Fruit fly (Drosophila melanogaster) whole organism, wandering third instar larva: Measurements from ENCODE around the gene bora.

Source experiments
- CrebA ChIP-seq: fragments of 200-800 bp; sonication (Bioruptor generic); optimal IDR thresholded peaks from 2 replicates; lab custom pipeline; 2016; ENCODE audit warnings: missing biosample characterization, mild to moderate bottlenecking, missing genetic modification characterization, borderline replicate concordance
- Hnf4 ChIP-seq: fragments of 200-800 bp; sonication (Bioruptor generic); optimal IDR thresholded peaks from 2 replicates; lab custom pipeline; 2016; ENCODE audit warnings: missing biosample characterization, mild to moderate bottlenecking, missing genetic modification characterization
- Hr83 ChIP-seq: fragments of 200-300 bp; sonication (Bioruptor generic); optimal IDR thresholded peaks from 2 replicates; lab custom pipeline; 2016; ENCODE audit warnings: missing biosample characterization, mild to moderate bottlenecking, missing genetic modification characterization, moderate library complexity; ENCODE audit not compliant: poor library complexity, severe bottlenecking
- N ChIP-seq: fragments of >200 bp; optimal IDR thresholded peaks from 2 replicates; lab custom pipeline; 2018; ENCODE audit warnings: missing biosample characterization, missing external identifiers, missing genetic modification characterization
- OdsH ChIP-seq: fragments of 200-800 bp; sonication (Bioruptor generic); optimal IDR thresholded peaks from 2 replicates; lab custom pipeline; 2016; ENCODE audit warnings: missing biosample characterization, mild to moderate bottlenecking, missing genetic modification characterization
- Rel ChIP-seq, 2 experiments: fragments of 200-800 bp; sonication (Bioruptor generic) in 1 of 2; optimal IDR thresholded peaks; 2 replicates in 1 of 2; 3 replicates in 1 of 2; lab custom pipeline; 2016 to 2019; ENCODE audit warnings: mild to moderate bottlenecking in 2 of 2, missing biosample characterization in 2 of 2, missing genetic modification characterization in 2 of 2, moderate library complexity in 1 of 2
- br ChIP-seq: fragments of 200-800 bp; sonication (Bioruptor generic); optimal IDR thresholded peaks from 2 replicates; lab custom pipeline; 2016; ENCODE audit warnings: missing biosample characterization, missing genetic modification characterization
- dl ChIP-seq, 2 experiments: fragments of 175-275, 200-275 bp in 1 of 2; fragments of 200-275 bp in 1 of 2; sonication (Bioruptor generic); optimal IDR thresholded peaks; lab custom pipeline; 2018; ENCODE audit warnings: mild to moderate bottlenecking in 2 of 2, missing biosample characterization in 2 of 2, missing genetic modification characterization in 2 of 2, moderate library complexity in 2 of 2; ENCODE audit not compliant: partially characterized antibody in 2 of 2, insufficient read depth in 1 of 2
- h ChIP-seq: fragments of 200-800 bp; sonication (Bioruptor generic); optimal IDR thresholded peaks from 3 replicates; lab custom pipeline; 2016; ENCODE audit warnings: missing biosample characterization, mild to moderate bottlenecking, missing genetic modification characterization
- lola ChIP-seq: fragments of >200 bp; optimal IDR thresholded peaks from 2 replicates; lab custom pipeline; 2017; ENCODE audit warnings: missing biosample characterization, missing genetic modification characterization
- pan ChIP-seq: fragments of >200 bp; optimal IDR thresholded peaks from 2 replicates; lab custom pipeline; 2017
- usp ChIP-seq: fragments of >200 bp; optimal IDR thresholded peaks from 2 replicates; lab custom pipeline; 2017; ENCODE audit warnings: missing biosample characterization, missing genetic modification characterization

- TF ChIP-seq OdsH = no peak
- no peak for TF ChIP-seq CrebA (GFP tag; lab: Kevin White, UChicago)
- TF ChIP-seq lola (GFP tag; lab: Kevin White, UChicago) = no peak
- TF ChIP-seq pan (lab: Kevin White, UChicago) = no peak
- TF ChIP-seq Hr83 = no peak
- no peak for TF ChIP-seq br (GFP tag; lab: Kevin White, UChicago)
- TF ChIP-seq usp (GFP tag; lab: Kevin White, UChicago) = no peak
- no peak for TF ChIP-seq h (GFP tag; lab: Kevin White, UChicago)
- no peak for TF ChIP-seq dl (GFP tag; optimal IDR thresholded peaks at IDR 0.05; lab: Kevin White, UChicago; ENCODE audit: insufficient read depth in 1 of 2, partially characterized antibody in 2 of 2)
- no peak for TF ChIP-seq Rel (GFP tag; optimal IDR thresholded peaks at IDR 0.05; lab: Kevin White, UChicago)
- no peak for TF ChIP-seq Rel (tag; optimal IDR thresholded peaks at IDR 0.05; lab: Kevin White, UChicago)
- no peak for TF ChIP-seq N (GFP tag; lab: Kevin White, UChicago)
- peak; percentile 10 for TF ChIP-seq Hnf4 (GFP tag; lab: Kevin White, UChicago)
Observed at dm6 chr3L:18621735-18622421, 614 bp upstream of the bora start, which contains the start of gene not.
